Worm (Caenorhabditis elegans): ENCODE data around the gene F11D11.22.

ce11 chrV:18734381-18734780 lies 27.8 kb upstream of the F11D11.22 start, which contains the start of gene scl-20:
- TF ChIP-seq Y53G8AR.9 (GFP tag; conservative IDR thresholded peaks at IDR 0.05): no peak
- TF ChIP-seq snpc-4 (GFP tag; optimal IDR thresholded peaks at IDR 0.05): no peak
- no peak for TF ChIP-seq snpc-4 (tag; optimal IDR thresholded peaks at IDR 0.05)
- no peak for TF ChIP-seq rec-8 (tag; optimal IDR thresholded peaks at IDR 0.05)
- no peak for TF ChIP-seq dox-1 (GFP tag; IDR thresholded peaks at IDR 0.05)
- TF ChIP-seq unc-62 (GFP tag; optimal IDR thresholded peaks at IDR 0.05): no peak

Data from whole organism, young adult.